Fruit fly (Drosophila melanogaster) whole organism, embryonic: ENCODE results near the gene CG10560.

Experiments used
- CG10267 ChIP-seq: fragments of 200-800 bp; sonication (Bioruptor generic); optimal IDR thresholded peaks from 2 replicates; lab custom pipeline; 2018; ENCODE audit warnings: missing biosample characterization, mild to moderate bottlenecking, missing genetic modification characterization, moderate library complexity
- CG10543 ChIP-seq: fragments of 200-800 bp; sonication (Bioruptor generic); optimal IDR thresholded peaks from 3 replicates; lab custom pipeline; 2017; ENCODE audit warnings: missing biosample characterization, mild to moderate bottlenecking, missing genetic modification characterization, moderate library complexity
- CG12155 ChIP-seq: fragments of 200-800 bp; sonication (Bioruptor generic); optimal IDR thresholded peaks from 3 replicates; lab custom pipeline; 2016; ENCODE audit warnings: missing biosample characterization, missing genetic modification characterization
- CG14965 ChIP-seq: fragments of 200-800 bp; sonication (Bioruptor generic); optimal IDR thresholded peaks from 2 replicates; lab custom pipeline; 2016; ENCODE audit warnings: missing biosample characterization, missing genetic modification characterization, borderline replicate concordance
- CG15073 ChIP-seq: fragments of 200-800 bp; sonication (Bioruptor generic); optimal IDR thresholded peaks from 2 replicates; lab custom pipeline; 2016; ENCODE audit warnings: missing biosample characterization, missing genetic modification characterization
- CG15269 ChIP-seq: fragments of 200-800 bp; sonication (Bioruptor generic); optimal IDR thresholded peaks from 2 replicates; lab custom pipeline; 2018; ENCODE audit warnings: missing biosample characterization, mild to moderate bottlenecking, missing genetic modification characterization, moderate library complexity
- CG17802 ChIP-seq: fragments of 200-800 bp; sonication (Bioruptor generic); optimal IDR thresholded peaks from 2 replicates; lab custom pipeline; 2018; ENCODE audit warnings: missing biosample characterization, mild to moderate bottlenecking, missing genetic modification characterization, moderate library complexity
- CG2199 ChIP-seq: fragments of 200-800 bp; sonication (Bioruptor generic); IDR thresholded peaks from 3 replicates; pipeline ENCODE4 v1.3.6; 2022; ENCODE audit warnings: missing biosample characterization, missing genetic modification characterization
- CG2712 ChIP-seq: fragments of 200-800 bp; optimal IDR thresholded peaks from 3 replicates; lab custom pipeline; 2019; ENCODE audit warnings: missing biosample characterization, mild to moderate bottlenecking, missing genetic modification characterization, moderate library complexity
- CG31441 ChIP-seq: fragments of 200-800 bp; sonication (Bioruptor generic); IDR thresholded peaks from 2 replicates; pipeline ENCODE4 v1.3.6; 2022; ENCODE audit warnings: missing biosample characterization, missing genetic modification characterization
- CG33557 ChIP-seq: fragments of 200-800 bp; sonication (Bioruptor generic); optimal IDR thresholded peaks from 2 replicates; lab custom pipeline; 2019; ENCODE audit warnings: missing biosample characterization, mild to moderate bottlenecking, missing genetic modification characterization, moderate library complexity
- CG34224 ChIP-seq: fragments of 200-800 bp; sonication (Bioruptor generic); IDR thresholded peaks from 3 replicates; pipeline ENCODE4 v1.3.6; 2022; ENCODE audit warnings: missing biosample characterization, missing genetic modification characterization; ENCODE audit not compliant: partially characterized antibody
- CG34376 ChIP-seq: fragments of 200-800 bp; sonication (Bioruptor generic); optimal IDR thresholded peaks from 2 replicates; lab custom pipeline; 2018; ENCODE audit warnings: missing biosample characterization, mild to moderate bottlenecking, missing genetic modification characterization
- CG3847 ChIP-seq: fragments of 200-800 bp; sonication (Bioruptor generic); IDR thresholded peaks from 2 replicates; pipeline ENCODE4 v1.3.6; 2022; ENCODE audit warnings: missing biosample characterization, missing genetic modification characterization
- CG6254 ChIP-seq: fragments of 200-800 bp; sonication (Bioruptor generic); optimal IDR thresholded peaks from 3 replicates; lab custom pipeline; 2017; ENCODE audit warnings: mild to moderate bottlenecking, missing biosample characterization, missing genetic modification reagents, missing genetic modification characterization
- CG7786 ChIP-seq: fragments of 200-800 bp; sonication (Bioruptor generic); optimal IDR thresholded peaks from 2 replicates; lab custom pipeline; 2016; ENCODE audit warnings: missing biosample characterization, missing genetic modification characterization
- CG7839 ChIP-seq: fragments of 200-800 bp; sonication (Bioruptor generic); optimal IDR thresholded peaks from 3 replicates; lab custom pipeline; 2018; ENCODE audit warnings: missing biosample characterization, mild to moderate bottlenecking, missing genetic modification characterization, moderate library complexity
- CG8765 ChIP-seq: fragments of 200-800 bp; sonication (Bioruptor generic); IDR thresholded peaks from 2 replicates; pipeline ENCODE4 v1.3.6; 2022; ENCODE audit warnings: missing biosample characterization, missing genetic modification characterization
- CG9932 ChIP-seq: fragments of 200-800 bp; sonication (Bioruptor generic); IDR thresholded peaks from 2 replicates; pipeline ENCODE4 v1.3.6; 2022; ENCODE audit warnings: missing biosample characterization, missing genetic modification characterization
- CrebB ChIP-seq: fragments of 200-800 bp; sonication (Bioruptor generic); optimal IDR thresholded peaks from 3 replicates; lab custom pipeline; 2018; ENCODE audit warnings: missing biosample characterization, mild to moderate bottlenecking, missing genetic modification characterization
- Ets65A ChIP-seq: fragments of 200-800 bp; sonication (Bioruptor generic); peaks from one replicate; lab custom pipeline; 2016; ENCODE audit warnings: missing biosample characterization, missing genetic modification characterization
- Ets97D ChIP-seq: fragments of 200-800 bp; sonication (Bioruptor generic); optimal IDR thresholded peaks from 3 replicates; lab custom pipeline; 2016; ENCODE audit warnings: missing biosample characterization, missing genetic modification characterization
- Fer3 ChIP-seq: fragments of 200-800 bp; sonication (Bioruptor generic); optimal IDR thresholded peaks from 2 replicates; lab custom pipeline; 2018; ENCODE audit warnings: missing biosample characterization, mild to moderate bottlenecking, missing genetic modification characterization, moderate library complexity
- H15 ChIP-seq: fragments of 200-800 bp; sonication (Bioruptor generic); IDR thresholded peaks from 3 replicates; pipeline ENCODE4 v1.3.6; 2022; ENCODE audit warnings: missing biosample characterization, missing genetic modification characterization
- HHEX ChIP-seq: fragments of 200-800 bp; sonication (Bioruptor generic); optimal IDR thresholded peaks from 3 replicates; lab custom pipeline; 2017; ENCODE audit warnings: missing biosample characterization, mild to moderate bottlenecking, missing genetic modification characterization, missing genetic modification reagents
- HLH3B ChIP-seq: fragments of 200-800 bp; sonication (Bioruptor generic); IDR thresholded peaks from 2 replicates; pipeline ENCODE4 v1.3.6; 2022; ENCODE audit warnings: missing biosample characterization, missing genetic modification characterization
- HmgD ChIP-seq: fragments of 200-800 bp; sonication (Bioruptor generic); optimal IDR thresholded peaks from 3 replicates; lab custom pipeline; 2016; ENCODE audit warnings: missing biosample characterization, missing genetic modification characterization
- HmgZ ChIP-seq: fragments of 200-800 bp; sonication (Bioruptor generic); optimal IDR thresholded peaks from 2 replicates; lab custom pipeline; 2018; ENCODE audit warnings: missing biosample characterization, mild to moderate bottlenecking, missing genetic modification characterization
- Jarid2 ChIP-seq: fragments of 200-800 bp; sonication (Bioruptor generic); optimal IDR thresholded peaks from 3 replicates; lab custom pipeline; 2017; ENCODE audit warnings: mild to moderate bottlenecking, missing biosample characterization, missing genetic modification reagents, missing genetic modification characterization
- Opbp ChIP-seq: fragments of 200-800 bp; sonication (Bioruptor generic); IDR thresholded peaks from 3 replicates; pipeline ENCODE4 v1.3.6; 2022; ENCODE audit warnings: missing biosample characterization, missing genetic modification characterization; ENCODE audit not compliant: partially characterized antibody
- Scr ChIP-seq: fragments of 200-800 bp; sonication (Bioruptor generic); IDR thresholded peaks from 2 replicates; pipeline ENCODE4 v1.3.6; 2022; ENCODE audit warnings: missing biosample characterization, missing genetic modification characterization; ENCODE audit not compliant: partially characterized antibody
- Spps ChIP-seq: fragments of 200-800 bp; sonication (Bioruptor generic); optimal IDR thresholded peaks from 2 replicates; lab custom pipeline; 2018; ENCODE audit warnings: missing biosample characterization, mild to moderate bottlenecking, missing genetic modification characterization
- Taf1 ChIP-seq: fragments of 200-800 bp; sonication (Bioruptor generic); IDR thresholded peaks from 2 replicates; pipeline ENCODE4 v1.3.6; 2022; ENCODE audit warnings: missing biosample characterization, missing genetic modification characterization
- Trl ChIP-seq, 3 experiments: fragments of >200 bp in 2 of 3; fragments of 200-800 bp in 1 of 3; sonication (Bioruptor generic) in 1 of 3; optimal IDR thresholded peaks; 2 replicates in 1 of 3; 3 replicates in 2 of 3; lab custom pipeline; 2016 to 2017; ENCODE audit warnings: missing biosample characterization in 1 of 3, missing genetic modification characterization in 1 of 3
- Xrp1 ChIP-seq: fragments of 200-800 bp; sonication (Bioruptor generic); IDR thresholded peaks from 2 replicates; pipeline ENCODE4 v1.3.6; 2022; ENCODE audit warnings: missing biosample characterization, missing genetic modification characterization
- ac ChIP-seq: fragments of 200-800 bp; sonication (Bioruptor generic); optimal IDR thresholded peaks from 3 replicates; lab custom pipeline; 2017; ENCODE audit warnings: missing biosample characterization, mild to moderate bottlenecking, missing genetic modification characterization
- crol ChIP-seq: fragments of 200-800 bp; sonication (Bioruptor generic); IDR thresholded peaks from 2 replicates; pipeline ENCODE4 v1.3.6; 2022; ENCODE audit warnings: missing biosample characterization, missing genetic modification characterization
- disco-r ChIP-seq: fragments of 200-800 bp; sonication (Bioruptor generic); optimal IDR thresholded peaks from 2 replicates; lab custom pipeline; 2016; ENCODE audit warnings: missing biosample characterization, missing genetic modification characterization
- ewg ChIP-seq: fragments of 200-800 bp; sonication (Bioruptor generic); optimal IDR thresholded peaks from 3 replicates; lab custom pipeline; 2017; ENCODE audit warnings: mild to moderate bottlenecking, missing biosample characterization, missing genetic modification reagents, missing genetic modification characterization
- fd96Cb ChIP-seq: fragments of 200-800 bp; sonication (Bioruptor generic); optimal IDR thresholded peaks from 2 replicates; lab custom pipeline; 2018; ENCODE audit warnings: missing biosample characterization, mild to moderate bottlenecking, missing genetic modification characterization, moderate library complexity
- gt ChIP-seq: fragments of 200-800 bp; sonication (Bioruptor generic); IDR thresholded peaks from 2 replicates; pipeline ENCODE4 v1.3.6; 2022; ENCODE audit warnings: missing biosample characterization, missing genetic modification characterization
- ham ChIP-seq: fragments of 200-800 bp; sonication (Bioruptor generic); IDR thresholded peaks from 2 replicates; pipeline ENCODE4 v1.3.6; 2022; ENCODE audit warnings: missing biosample characterization, missing genetic modification characterization
- nerfin-2 ChIP-seq: fragments of 200-800 bp; sonication (Bioruptor generic); IDR thresholded peaks from 2 replicates; pipeline ENCODE4 v1.3.6; 2022; ENCODE audit warnings: missing biosample characterization, missing genetic modification characterization; ENCODE audit not compliant: partially characterized antibody
- nom ChIP-seq: fragments of 200-800 bp; sonication (Bioruptor generic); optimal IDR thresholded peaks from 2 replicates; lab custom pipeline; 2017; ENCODE audit warnings: missing biosample characterization, missing genetic modification characterization, mild to moderate bottlenecking, moderate library complexity, missing genetic modification reagents
- otp ChIP-seq: fragments of 200-800 bp; sonication (Bioruptor generic); IDR thresholded peaks from 3 replicates; pipeline ENCODE4, ENCODE4 v1.3.6; 2022; ENCODE audit warnings: missing biosample characterization, missing genetic modification characterization
- pros ChIP-seq: fragments of 200-800 bp; sonication (Bioruptor generic); optimal IDR thresholded peaks from 3 replicates; lab custom pipeline; 2019; ENCODE audit warnings: missing biosample characterization, mild to moderate bottlenecking, missing genetic modification characterization, moderate library complexity
- row ChIP-seq: fragments of 200-800 bp; sonication (Bioruptor generic); IDR thresholded peaks from 3 replicates; pipeline ENCODE4 v1.3.6; 2022; ENCODE audit warnings: missing biosample characterization, missing genetic modification characterization
- sd ChIP-seq: fragments of 200-800 bp; sonication (Bioruptor generic); optimal IDR thresholded peaks from 3 replicates; lab custom pipeline; 2018; ENCODE audit warnings: missing biosample characterization, mild to moderate bottlenecking, missing genetic modification characterization, moderate library complexity
- vvl ChIP-seq: fragments of 200-800 bp; sonication (Bioruptor generic); IDR thresholded peaks from 2 replicates; pipeline ENCODE4 v1.3.6; 2022; ENCODE audit warnings: missing biosample characterization, missing genetic modification characterization
- wor ChIP-seq: fragments of 200-800 bp; sonication (Bioruptor generic); IDR thresholded peaks from 2 replicates; pipeline ENCODE4 v1.3.6; 2022; ENCODE audit warnings: missing biosample characterization, missing genetic modification characterization
- zf30C ChIP-seq: fragments of 200-800 bp; sonication (Bioruptor generic); optimal IDR thresholded peaks from 3 replicates; lab custom pipeline; 2018; ENCODE audit warnings: missing biosample characterization, mild to moderate bottlenecking, missing genetic modification characterization

The CG10560 gene

dm6 chr3R:25329079-25329478, 9.2 kb upstream of the CG10560 start, which contains the start of gene CHKov1 (continued):
- TF ChIP-seq HLH3B (GFP tag; lab: Robert Waterston, UW) (no peak), CG31441 (GFP tag; lab: Robert Waterston, UW) (no peak), Scr (GFP tag; lab: Robert Waterston, UW) (no peak), HmgD (GFP tag; lab: Kevin White, UChicago) (no peak), CG15269 (tag; lab: Kevin White, UChicago) (no peak), CG15073 (GFP tag; lab: Kevin White, UChicago) (no peak), disco-r (no peak), sd (tag; lab: Kevin White, UChicago) (no peak), CG7786 (GFP tag; lab: Kevin White, UChicago) (no peak), vvl (0 out of 2 replicates have a peak, but pooled peaks have one; percentile 21), Opbp (GFP tag; lab: Robert Waterston, UW) (no peak), fd96Cb (tag; lab: Kevin White, UChicago) (no peak), HmgZ (tag; lab: Kevin White, UChicago) (peak; percentile 26), CG8765 (GFP tag; lab: Robert Waterston, UW) (no peak), CG2199 (0 out of 3 replicates have a peak, but pooled peaks have one; percentile 10), ham (GFP tag; lab: Robert Waterston, UW) (no peak), wor (no peak), ewg (GFP tag; lab: Kevin White, UChicago) (no peak), CG9932 (GFP tag; lab: Robert Waterston, UW) (no peak), Taf1 (GFP tag; lab: Robert Waterston, UW) (no peak), CrebB (tag; lab: Kevin White, UChicago) (peak; percentile 26), CG33557 (GFP tag; lab: Kevin White, UChicago) (no peak), gt (GFP tag; lab: Robert Waterston, UW) (no peak), zf30C (GFP tag; lab: Kevin White, UChicago) (no peak), CG6254 (no peak), otp (GFP tag; lab: Robert Waterston, UW) (no peak), CG17802 (tag; lab: Kevin White, UChicago) (no peak), Ets97D (no peak), CG3847 (GFP tag; lab: Robert Waterston, UW) (no peak), ac (GFP tag; lab: Kevin White, UChicago) (no peak), CG14965 (GFP tag; lab: Kevin White, UChicago) (no peak), nerfin-2 (no peak), CG2712 (tag; lab: Kevin White, UChicago) (no peak), CG10267 (no peak), Trl (optimal IDR thresholded peaks at IDR 0.05; lab: Kevin White, UChicago) (peak in 1 of 2 experiments; percentile 39), Trl (GFP tag; optimal IDR thresholded peaks at IDR 0.05; lab: Kevin White, UChicago) (no peak), HHEX (GFP tag; lab: Kevin White, UChicago) (no peak), crol (no peak), Ets65A (GFP tag; lab: Kevin White, UChicago) (no peak), nom (GFP tag; lab: Kevin White, UChicago) (no peak), H15 (GFP tag; lab: Robert Waterston, UW) (no peak), Fer3 (tag; lab: Kevin White, UChicago) (no peak), CG34224 (GFP tag; lab: Robert Waterston, UW) (no peak), CG10543 (peak; percentile 11), Jarid2 (GFP tag; lab: Kevin White, UChicago) (peak; percentile 90), CG7839 (tag; lab: Kevin White, UChicago) (no peak), Spps (tag; lab: Kevin White, UChicago) (no peak), pros (GFP tag; lab: Kevin White, UChicago) (no peak), CG12155 (no peak), CG34376 (GFP tag; lab: Kevin White, UChicago) (peak; percentile 52), Xrp1 (no peak), row (0 out of 3 replicates have a peak, but pooled peaks have one; percentile 1)
